Worm (Caenorhabditis elegans): ENCODE measurements around the gene sre-16.
A peak's percentile ranks its signal among the peaks of the same experiment; 100 is the strongest.

Gene sre-16

DNA sequence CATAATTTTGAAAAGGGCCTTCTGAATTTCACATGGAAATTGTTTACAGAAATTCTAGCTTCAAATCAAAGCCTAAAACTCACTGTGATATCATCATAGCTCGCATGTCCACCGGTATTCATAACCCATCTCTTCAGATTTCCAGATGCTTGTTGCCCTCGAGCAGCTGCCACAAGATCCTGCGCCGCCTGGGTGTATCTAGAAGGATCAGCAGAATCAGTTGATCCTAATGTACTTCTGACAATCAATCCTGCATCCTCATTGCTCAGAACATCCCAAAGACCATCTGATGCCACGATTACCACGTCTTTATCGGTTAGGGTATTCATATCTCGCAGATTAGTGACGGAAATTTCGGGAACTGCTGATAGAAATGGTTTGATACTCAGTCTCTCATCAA lies 30.0 kb upstream of the sre-16 start:
- TF ChIP-seq M03D4.4 (tag; optimal IDR thresholded peaks at IDR 0.05) (no peak), sptf-1 (tag; optimal IDR thresholded peaks at IDR 0.05) (no peak), cnd-1 (tag; optimal IDR thresholded peaks at IDR 0.05) (no peak)

DNA sequence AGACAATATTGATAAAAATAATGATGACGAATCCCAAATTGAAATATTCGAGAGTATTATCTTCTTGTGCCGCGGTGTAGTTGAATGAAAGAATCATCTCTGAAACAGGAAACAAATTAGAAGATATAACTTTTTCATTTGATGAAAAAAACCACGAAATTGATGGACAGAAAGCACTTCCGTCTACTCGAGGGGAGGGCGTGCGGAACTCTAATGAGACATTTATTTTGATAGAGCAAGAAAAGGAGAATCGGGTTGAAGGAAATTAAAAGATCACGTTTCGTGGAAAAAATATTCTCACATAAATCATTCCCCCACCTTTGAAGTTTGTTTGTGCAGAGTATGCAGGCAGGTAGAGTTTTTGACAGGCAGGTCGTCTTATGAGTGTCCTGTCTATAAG lies 25.4 kb upstream of the sre-16 start, which contains the start of gene sre-14:
sre-14 (minus strand) TSS at position 101 of the 400 bp plus-strand sequence.
- TF ChIP-seq nhr-2 (tag; optimal IDR thresholded peaks at IDR 0.05) = no peak
- no peak for TF ChIP-seq elt-3 (tag; optimal IDR thresholded peaks at IDR 0.05)
- no peak for TF ChIP-seq ces-1 (GFP tag; optimal IDR thresholded peaks at IDR 0.05)
- no peak for TF ChIP-seq nhr-237 (tag; optimal IDR thresholded peaks at IDR 0.05)
- TF ChIP-seq nhr-76 (tag; optimal IDR thresholded peaks at IDR 0.05) = no peak
- no peak for TF ChIP-seq M03D4.4 (tag; optimal IDR thresholded peaks at IDR 0.05)
- TF ChIP-seq elt-1 (tag; optimal IDR thresholded peaks at IDR 0.05; ENCODE audit: borderline replicate concordance, insufficient read depth) = no peak
- TF ChIP-seq sptf-1 (tag; optimal IDR thresholded peaks at IDR 0.05) = no peak
- TF ChIP-seq sem-2 (GFP tag; optimal IDR thresholded peaks at IDR 0.05) = no peak
- no peak for TF ChIP-seq ceh-43 (GFP tag; optimal IDR thresholded peaks at IDR 0.05)
- no peak for TF ChIP-seq lin-32 (GFP tag; optimal IDR thresholded peaks at IDR 0.05)
- no peak for TF ChIP-seq zip-8 (tag; optimal IDR thresholded peaks at IDR 0.05)
- TF ChIP-seq mab-5 (tag; optimal IDR thresholded peaks at IDR 0.05) = no peak
- TF ChIP-seq ztf-11 (tag; optimal IDR thresholded peaks at IDR 0.05) = no peak
- no peak for TF ChIP-seq mep-1 (tag; optimal IDR thresholded peaks at IDR 0.05)
- no peak for TF ChIP-seq unc-39 (tag; optimal IDR thresholded peaks at IDR 0.05)
- no peak for TF ChIP-seq snpc-4 (tag; optimal IDR thresholded peaks at IDR 0.05)
- TF ChIP-seq blmp-1 (tag; optimal IDR thresholded peaks at IDR 0.05) = no peak
- TF ChIP-seq nhr-12 (tag; optimal IDR thresholded peaks at IDR 0.05) = no peak

DNA sequence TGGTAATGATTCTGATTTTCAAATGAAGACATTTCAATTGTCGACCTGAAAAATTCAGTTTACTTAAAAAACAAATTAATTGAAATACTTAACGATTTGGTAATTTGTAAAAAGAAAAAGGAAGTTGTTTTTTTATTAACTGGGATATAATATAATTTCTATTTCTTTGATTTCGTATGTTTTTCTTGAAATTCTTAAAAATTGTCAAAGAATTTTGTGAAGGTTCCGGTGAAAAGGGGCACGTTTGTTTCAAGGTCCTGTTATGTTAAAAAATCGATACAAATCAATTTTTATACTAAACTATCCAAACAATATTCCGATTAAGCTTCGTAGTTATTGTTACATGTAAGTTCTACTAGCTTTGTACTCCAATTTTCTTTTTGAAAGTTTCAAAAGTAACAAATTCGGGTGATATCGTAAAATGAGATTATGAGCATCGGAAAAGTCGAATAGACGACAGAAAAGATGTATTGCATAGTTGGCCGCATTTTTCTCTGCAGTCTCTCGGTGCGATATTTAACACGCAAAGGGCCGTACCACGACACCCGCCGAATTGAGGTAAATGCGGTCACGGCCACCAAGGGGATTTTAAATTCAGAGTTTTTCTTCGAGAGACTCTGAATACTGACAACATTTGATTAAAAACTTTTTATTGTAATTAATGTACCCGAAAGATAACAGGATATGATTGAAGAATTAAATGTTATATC lies 23.4 kb upstream of the sre-16 start, which contains the start of gene Y39C12A.9:
Y39C12A.9 (minus strand) TSS at position 51 of the 710 bp plus-strand sequence.
- TF ChIP-seq unc-120 (tag; optimal IDR thresholded peaks at IDR 0.05; ENCODE audit: poor library complexity, severe bottlenecking) (peak; percentile 16), ces-1 (GFP tag; optimal IDR thresholded peaks at IDR 0.05) (peak; percentile 31), snpc-4 (tag; optimal IDR thresholded peaks at IDR 0.05) (no peak)

ce11 chrIV:12252579-12252978 lies 16.7 kb upstream of the sre-16 start, which contains the start of gene dnj-26:
dnj-26 (minus strand) TSS chrIV:12252679.
- TF ChIP-seq ham-2 (GFP tag; optimal IDR thresholded peaks at IDR 0.05) = no peak
- no peak for TF ChIP-seq lin-32 (GFP tag; optimal IDR thresholded peaks at IDR 0.05)
- no peak for TF ChIP-seq bed-3 (GFP tag; optimal IDR thresholded peaks at IDR 0.05)
- no peak for TF ChIP-seq mep-1 (tag; optimal IDR thresholded peaks at IDR 0.05)
- TF ChIP-seq hlh-1 (tag; optimal IDR thresholded peaks at IDR 0.05) = no peak
- TF ChIP-seq flh-1 (GFP tag; optimal IDR thresholded peaks at IDR 0.05) = no peak
- no peak for TF ChIP-seq mab-5 (tag; optimal IDR thresholded peaks at IDR 0.05)
- no peak for TF ChIP-seq sem-2 (GFP tag; optimal IDR thresholded peaks at IDR 0.05)
- no peak for TF ChIP-seq nhr-12 (tag; optimal IDR thresholded peaks at IDR 0.05)
- no peak for TF ChIP-seq unc-39 (tag; optimal IDR thresholded peaks at IDR 0.05)
- no peak for TF ChIP-seq nhr-2 (tag; optimal IDR thresholded peaks at IDR 0.05)
- no peak for TF ChIP-seq nhr-237 (tag; optimal IDR thresholded peaks at IDR 0.05)
- TF ChIP-seq blmp-1 (tag; optimal IDR thresholded peaks at IDR 0.05) = no peak
- TF ChIP-seq ceh-83 (GFP tag; optimal IDR thresholded peaks at IDR 0.05) = no peak
- TF ChIP-seq snpc-4 (tag; optimal IDR thresholded peaks at IDR 0.05) = no peak
- TF ChIP-seq elt-1 (tag; optimal IDR thresholded peaks at IDR 0.05; ENCODE audit: borderline replicate concordance, insufficient read depth) = no peak
- no peak for TF ChIP-seq lin-13 (tag; optimal IDR thresholded peaks at IDR 0.05)
- no peak for TF ChIP-seq zip-8 (tag; optimal IDR thresholded peaks at IDR 0.05)
- no peak for TF ChIP-seq drap-1 (GFP tag; optimal IDR thresholded peaks at IDR 0.05)

ce11 chrIV:12244706-12245105 lies 8.8 kb upstream of the sre-16 start, which contains the start of gene sre-15:
sre-15 (minus strand) TSS chrIV:12244806.
- TF ChIP-seq ztf-11 (tag; optimal IDR thresholded peaks at IDR 0.05) (no peak), ceh-83 (GFP tag; optimal IDR thresholded peaks at IDR 0.05) (no peak), cnd-1 (tag; optimal IDR thresholded peaks at IDR 0.05) (no peak), unc-62 (GFP tag; optimal IDR thresholded peaks at IDR 0.05) (no peak), zip-8 (tag; optimal IDR thresholded peaks at IDR 0.05) (no peak), hlh-1 (tag; optimal IDR thresholded peaks at IDR 0.05) (no peak), mls-2 (tag; optimal IDR thresholded peaks at IDR 0.05) (no peak), nhr-76 (tag; optimal IDR thresholded peaks at IDR 0.05) (no peak), snpc-4 (tag; optimal IDR thresholded peaks at IDR 0.05) (no peak), pha-4 (tag; optimal IDR thresholded peaks at IDR 0.05) (no peak), flh-1 (GFP tag; optimal IDR thresholded peaks at IDR 0.05) (no peak), tbx-8 (GFP tag; optimal IDR thresholded peaks at IDR 0.05) (no peak)

Measured in whole organism, mixed stage, embryonic.